Fruit fly (Drosophila melanogaster) whole organism, embryonic: ENCODE results near the gene Hsp83.

Source experiments
- Bgb ChIP-seq: fragments of 200-800 bp; sonication (Bioruptor generic); IDR thresholded peaks from 2 replicates; pipeline ENCODE4 v1.3.6; 2022; ENCODE audit warnings: missing biosample characterization, missing genetic modification characterization; ENCODE audit not compliant: partially characterized antibody
- CG10431 ChIP-seq: fragments of 200-800 bp; sonication (Bioruptor generic); optimal IDR thresholded peaks from 3 replicates; lab custom pipeline; 2018; ENCODE audit warnings: missing biosample characterization, mild to moderate bottlenecking, missing genetic modification characterization
- CG13775 ChIP-seq: fragments of 200-800 bp; sonication (Bioruptor generic); optimal IDR thresholded peaks from 3 replicates; lab custom pipeline; 2017; ENCODE audit warnings: missing biosample characterization, mild to moderate bottlenecking, missing genetic modification characterization
- CG13894 ChIP-seq: fragments of 200-800 bp; sonication (Bioruptor generic); optimal IDR thresholded peaks from 3 replicates; lab custom pipeline; 2018; ENCODE audit warnings: missing biosample characterization, mild to moderate bottlenecking, missing genetic modification characterization, moderate library complexity
- CG15073 ChIP-seq: fragments of 200-800 bp; sonication (Bioruptor generic); optimal IDR thresholded peaks from 2 replicates; lab custom pipeline; 2016; ENCODE audit warnings: missing biosample characterization, missing genetic modification characterization
- CG16779 ChIP-seq: fragments of 200-800 bp; sonication (Bioruptor generic); IDR thresholded peaks from 2 replicates; pipeline ENCODE4 v1.3.6; 2022; ENCODE audit warnings: missing biosample characterization, missing genetic modification characterization
- CG18011 ChIP-seq: fragments of 200-800 bp; sonication (Bioruptor generic); optimal IDR thresholded peaks from 2 replicates; lab custom pipeline; 2017; ENCODE audit warnings: missing biosample characterization, missing genetic modification characterization, mild to moderate bottlenecking, moderate library complexity, missing genotype
- CG2129 ChIP-seq: fragments of 200-800 bp; sonication (Bioruptor generic); IDR thresholded peaks from 2 replicates; pipeline ENCODE4 v1.3.6; 2022; ENCODE audit warnings: missing biosample characterization, missing genetic modification characterization; ENCODE audit not compliant: partially characterized antibody
- CG2202 ChIP-seq: fragments of 200-800 bp; sonication (Bioruptor generic); optimal IDR thresholded peaks from 2 replicates; lab custom pipeline; 2018; ENCODE audit warnings: missing biosample characterization, mild to moderate bottlenecking, missing genetic modification characterization
- CG31388 ChIP-seq: fragments of 200-800 bp; sonication (Bioruptor generic); optimal IDR thresholded peaks from 2 replicates; lab custom pipeline; 2016; ENCODE audit warnings: missing biosample characterization, missing genetic modification characterization
- CG32532 ChIP-seq: fragments of 200-800 bp; sonication (Bioruptor generic); IDR thresholded peaks from 2 replicates; pipeline ENCODE4 v1.3.6; 2022; ENCODE audit warnings: missing biosample characterization, missing genetic modification characterization
- CG3995 ChIP-seq: fragments of 200-800 bp; sonication (Bioruptor generic); optimal IDR thresholded peaks from 3 replicates; lab custom pipeline; 2016; ENCODE audit warnings: missing biosample characterization, missing genetic modification characterization
- CG4328 ChIP-seq: fragments of 200-800 bp; sonication (Bioruptor generic); optimal IDR thresholded peaks from 3 replicates; lab custom pipeline; 2017; ENCODE audit warnings: missing biosample characterization, missing genetic modification reagents, missing genetic modification characterization
- CG4617 ChIP-seq: fragments of 200-800 bp; sonication (Bioruptor generic); optimal IDR thresholded peaks from 3 replicates; lab custom pipeline; 2016; ENCODE audit warnings: missing biosample characterization, missing genetic modification characterization, borderline replicate concordance
- CG4854 ChIP-seq: fragments of 200-800 bp; sonication (Bioruptor generic); optimal IDR thresholded peaks from 2 replicates; lab custom pipeline; 2016; ENCODE audit warnings: missing biosample characterization, missing genetic modification characterization, inconsistent platforms
- CG5245 ChIP-seq: fragments of 200-800 bp; sonication (Bioruptor generic); optimal IDR thresholded peaks from 3 replicates; lab custom pipeline; 2016; ENCODE audit warnings: missing biosample characterization, missing genetic modification characterization
- CG6791 ChIP-seq: fragments of 200-800 bp; sonication (Bioruptor generic); IDR thresholded peaks from 3 replicates; pipeline ENCODE4 v1.3.6; 2022; ENCODE audit warnings: missing biosample characterization, missing genetic modification characterization; ENCODE audit not compliant: partially characterized antibody
- CG7987 ChIP-seq: fragments of 200-800 bp; sonication (Bioruptor generic); optimal IDR thresholded peaks from 2 replicates; lab custom pipeline; 2018; ENCODE audit warnings: missing biosample characterization, mild to moderate bottlenecking, missing genetic modification characterization, moderate library complexity
- CG9797 ChIP-seq: fragments of 200-800 bp; sonication (Bioruptor generic); optimal IDR thresholded peaks from 3 replicates; lab custom pipeline; 2018; ENCODE audit warnings: missing biosample characterization, mild to moderate bottlenecking, missing genetic modification characterization
- CHES-1-like ChIP-seq: fragments of 200-800 bp; sonication (Bioruptor generic); optimal IDR thresholded peaks from 2 replicates; lab custom pipeline; 2016; ENCODE audit warnings: missing biosample characterization, missing genetic modification characterization
- CkIIα-i1 ChIP-seq: fragments of 200-800 bp; sonication (Bioruptor generic); IDR thresholded peaks from 2 replicates; pipeline ENCODE4 v1.3.6; 2022; ENCODE audit warnings: missing biosample characterization, missing genetic modification characterization
- Dip3 ChIP-seq: fragments of 200-800 bp; sonication (Bioruptor generic); optimal IDR thresholded peaks from 3 replicates; lab custom pipeline; 2016; ENCODE audit warnings: missing biosample characterization, missing genetic modification characterization
- Dp ChIP-seq: fragments of 200-800 bp; sonication (Bioruptor generic); optimal IDR thresholded peaks from 2 replicates; lab custom pipeline; 2018; ENCODE audit warnings: missing biosample characterization, mild to moderate bottlenecking, missing genetic modification characterization, moderate library complexity
- GATAe ChIP-seq: fragments of 200-800 bp; sonication (Bioruptor generic); conservative IDR thresholded peaks from 2 replicates; pipeline ENCODE4 v1.3.6; 2022; ENCODE audit warnings: missing biosample characterization, missing genetic modification characterization
- HLH54F ChIP-seq: fragments of 200-800 bp; sonication (Bioruptor generic); optimal IDR thresholded peaks from 3 replicates; lab custom pipeline; 2016; ENCODE audit warnings: missing biosample characterization, missing genetic modification characterization
- Hey ChIP-seq: fragments of 200-800 bp; sonication (Bioruptor generic); optimal IDR thresholded peaks from 3 replicates; lab custom pipeline; 2018; ENCODE audit warnings: missing biosample characterization, mild to moderate bottlenecking, missing genetic modification characterization
- NK7.1 ChIP-seq: fragments of 200-800 bp; sonication (Bioruptor generic); optimal IDR thresholded peaks from 3 replicates; lab custom pipeline; 2016; ENCODE audit warnings: missing biosample characterization, missing genetic modification characterization
- Neu2 ChIP-seq: fragments of 200-800 bp; sonication (Bioruptor generic); optimal IDR thresholded peaks from 3 replicates; lab custom pipeline; 2016; ENCODE audit warnings: missing biosample characterization, missing genetic modification characterization, borderline replicate concordance
- Nf-YC ChIP-seq: fragments of 200-800 bp; optimal IDR thresholded peaks from 3 replicates; lab custom pipeline; 2019; ENCODE audit warnings: missing biosample characterization, mild to moderate bottlenecking, missing genetic modification characterization, moderate library complexity
- Oaz ChIP-seq: fragments of 200-800 bp; sonication (Bioruptor generic); IDR thresholded peaks from 2 replicates; pipeline ENCODE4 v1.3.6; 2022; ENCODE audit warnings: missing biosample characterization, missing genetic modification characterization
- Optix ChIP-seq: fragments of 200-800 bp; sonication (Bioruptor generic); IDR thresholded peaks from 3 replicates; pipeline ENCODE4 v1.3.6; 2022; ENCODE audit warnings: missing biosample characterization, missing genetic modification characterization
- Ptx1 ChIP-seq: fragments of 200-800 bp; sonication (Bioruptor generic); IDR thresholded peaks from 2 replicates; pipeline ENCODE4 v1.3.6; 2022; ENCODE audit warnings: missing biosample characterization, missing genetic modification characterization
- Sox100B ChIP-seq: fragments of 200-800 bp; sonication (Bioruptor generic); optimal IDR thresholded peaks from 3 replicates; lab custom pipeline; 2018; ENCODE audit warnings: missing biosample characterization, mild to moderate bottlenecking, missing genetic modification characterization
- Sry-β ChIP-seq: fragments of 200-800 bp; sonication (Bioruptor generic); optimal IDR thresholded peaks from 2 replicates; lab custom pipeline; 2018; ENCODE audit warnings: missing biosample characterization, mild to moderate bottlenecking, missing genetic modification characterization, moderate library complexity
- YL-1 ChIP-seq: fragments of 200-800 bp; sonication (Bioruptor generic); optimal IDR thresholded peaks from 3 replicates; lab custom pipeline; 2017; ENCODE audit warnings: missing biosample characterization, mild to moderate bottlenecking, missing genetic modification characterization
- bbx ChIP-seq: fragments of 200-800 bp; sonication (Bioruptor generic); IDR thresholded peaks from 2 replicates; pipeline ENCODE4 v1.3.6; 2022; ENCODE audit warnings: missing biosample characterization, missing genetic modification characterization; ENCODE audit not compliant: partially characterized antibody
- dimm ChIP-seq: fragments of 200-800 bp; sonication (Bioruptor generic); IDR thresholded peaks from 2 replicates; pipeline ENCODE4 v1.3.6; 2022; ENCODE audit warnings: missing biosample characterization, missing genetic modification characterization
- dysf ChIP-seq: fragments of 200-800 bp; sonication (Bioruptor generic); IDR thresholded peaks from 3 replicates; pipeline ENCODE4 v1.3.6; 2022; ENCODE audit warnings: missing biosample characterization, missing genetic modification characterization
- eve ChIP-seq, 2 experiments: fragments of >200 bp; optimal IDR thresholded peaks; 2 replicates each; lab custom pipeline; 2017; ENCODE audit warnings: missing biosample characterization in 2 of 2, missing genetic modification characterization in 2 of 2
- fd102C ChIP-seq: fragments of 200-800 bp; sonication (Bioruptor generic); optimal IDR thresholded peaks from 2 replicates; lab custom pipeline; 2018; ENCODE audit warnings: missing biosample characterization, mild to moderate bottlenecking, missing genetic modification characterization, moderate library complexity
- fd64A ChIP-seq: fragments of 200-800 bp; sonication (Bioruptor generic); optimal IDR thresholded peaks from 3 replicates; lab custom pipeline; 2018; ENCODE audit warnings: missing biosample characterization, mild to moderate bottlenecking, missing genetic modification characterization
- her ChIP-seq: fragments of 200-800 bp; sonication (Bioruptor generic); optimal IDR thresholded peaks from 2 replicates; lab custom pipeline; 2016; ENCODE audit warnings: missing biosample characterization, missing genetic modification characterization
- jigr1 ChIP-seq: fragments of 200-800 bp; sonication (Bioruptor generic); IDR thresholded peaks from 3 replicates; pipeline ENCODE4 v1.3.6; 2022; ENCODE audit warnings: missing biosample characterization, missing genetic modification characterization
- lmd ChIP-seq: fragments of 200-800 bp; sonication (Bioruptor generic); IDR thresholded peaks from 2 replicates; pipeline ENCODE4 v1.3.6; 2022; ENCODE audit warnings: missing biosample characterization, missing genetic modification characterization
- lov ChIP-seq, 2 experiments: fragments of 200-800 bp in 1 of 2; fragments of >200 bp in 1 of 2; sonication (Bioruptor generic) in 1 of 2; IDR thresholded peaks in 1 of 2; optimal IDR thresholded peaks in 1 of 2; 2 replicates in 1 of 2; 3 replicates in 1 of 2; pipeline versions ENCODE4 v1.3.6 to Lab custom; 2017 to 2022; ENCODE audit warnings: missing biosample characterization in 1 of 2, missing genetic modification characterization in 1 of 2
- nmo ChIP-seq: fragments of 200-800 bp; sonication (Bioruptor generic); optimal IDR thresholded peaks from 2 replicates; lab custom pipeline; 2018; ENCODE audit warnings: missing biosample characterization, mild to moderate bottlenecking, missing genetic modification characterization, moderate library complexity
- schlank ChIP-seq: fragments of 200-800 bp; sonication (Bioruptor generic); optimal IDR thresholded peaks from 2 replicates; lab custom pipeline; 2018; ENCODE audit warnings: missing biosample characterization, mild to moderate bottlenecking, missing genetic modification characterization
- slbo ChIP-seq: fragments of 200-800 bp; sonication (Bioruptor generic); IDR thresholded peaks from 2 replicates; pipeline ENCODE4 v1.3.6; 2022; ENCODE audit warnings: missing biosample characterization, missing genetic modification characterization
- sob ChIP-seq: fragments of 200-800 bp; sonication (Bioruptor generic); IDR thresholded peaks from 2 replicates; pipeline ENCODE4 v1.3.6; 2022; ENCODE audit warnings: missing biosample characterization, missing genetic modification characterization
- sug ChIP-seq: fragments of 200-800 bp; optimal IDR thresholded peaks from 2 replicates; lab custom pipeline; 2019; ENCODE audit warnings: missing biosample characterization, mild to moderate bottlenecking, missing genetic modification characterization, moderate library complexity

Gene Hsp83

dm6 chr3L:3194059-3194458 lies 1.3 kb downstream of the Hsp83 start (continued):
- peak; percentile 95 for TF ChIP-seq Ptx1
- peak; percentile 80 for TF ChIP-seq Nf-YC
- peak; percentile 68 for TF ChIP-seq schlank (tag; lab: Kevin White, UChicago)
- no peak for TF ChIP-seq eve (GFP tag; optimal IDR thresholded peaks at IDR 0.05; lab: Kevin White, UChicago)
- TF ChIP-seq CG18011 (GFP tag; lab: Kevin White, UChicago): peak; percentile 70
- TF ChIP-seq CG7987 (GFP tag; lab: Kevin White, UChicago): peak; percentile 89
- peak; percentile 88 for TF ChIP-seq CG13775 (GFP tag; lab: Kevin White, UChicago)
- peak; percentile 46 for TF ChIP-seq NK7.1 (GFP tag; lab: Kevin White, UChicago)
- TF ChIP-seq GATAe (GFP tag; lab: Robert Waterston, UW): peak; percentile 43; the same call in 1 of the 2 replicates
- peak; percentile 94 for TF ChIP-seq slbo (GFP tag; lab: Robert Waterston, UW)
- TF ChIP-seq bbx (GFP tag; lab: Robert Waterston, UW): no peak
- TF ChIP-seq Bgb: no peak
- TF ChIP-seq CG4854 (GFP tag; lab: Kevin White, UChicago): peak; percentile 67
- TF ChIP-seq HLH54F (GFP tag; lab: Kevin White, UChicago): peak; percentile 48
- TF ChIP-seq CG10431 (GFP tag; lab: Kevin White, UChicago): peak; percentile 71
- TF ChIP-seq CG2129: no peak
- TF ChIP-seq CHES-1-like (GFP tag; lab: Kevin White, UChicago): peak; percentile 11
- TF ChIP-seq Hey (tag; lab: Kevin White, UChicago): no peak
- TF ChIP-seq CG2202: peak; percentile 87
- peak; percentile 75 for TF ChIP-seq sug
- no peak for TF ChIP-seq Dp
- peak; percentile 61 for TF ChIP-seq CG4617 (GFP tag; lab: Kevin White, UChicago)
- peak; percentile 30 for TF ChIP-seq CG9797 (GFP tag; lab: Kevin White, UChicago)
- peak; percentile 47 for TF ChIP-seq CG4328 (GFP tag; lab: Kevin White, UChicago)
- peak; percentile 74 for TF ChIP-seq YL-1
- TF ChIP-seq CG5245: peak; percentile 87
- no peak for TF ChIP-seq Neu2 (GFP tag; lab: Kevin White, UChicago)
- peak; percentile 58 for TF ChIP-seq Sry-β (GFP tag; lab: Kevin White, UChicago)
- peak; percentile 94 for TF ChIP-seq CG32532 (GFP tag; lab: Robert Waterston, UW)
- peak; percentile 94 for TF ChIP-seq lmd (GFP tag; lab: Robert Waterston, UW)
- no peak for TF ChIP-seq CG6791 (GFP tag; lab: Robert Waterston, UW)
- TF ChIP-seq lov (optimal IDR thresholded peaks at IDR 0.05; lab: Kevin White, UChicago): no peak
- peak; percentile 88 for TF ChIP-seq lov (GFP tag; IDR thresholded peaks at IDR 0.05; lab: Robert Waterston, UW)
- TF ChIP-seq dysf (GFP tag; lab: Robert Waterston, UW): peak; percentile 94
- peak; percentile 90 for TF ChIP-seq jigr1
- peak; percentile 84; the same call in 1 of the 2 replicates for TF ChIP-seq CG16779 (GFP tag; lab: Robert Waterston, UW)
- peak; percentile 86 for TF ChIP-seq Oaz (GFP tag; lab: Robert Waterston, UW)
- 0 out of 2 replicates have a peak, but pooled peaks have one; percentile 15 for TF ChIP-seq CkIIα-i1 (GFP tag; lab: Robert Waterston, UW)
- peak; percentile 76 for TF ChIP-seq CG15073 (GFP tag; lab: Kevin White, UChicago)
- TF ChIP-seq CG3995: peak; percentile 36
- peak; percentile 85; the same call in 2 of the 3 replicates for TF ChIP-seq Optix
- peak; percentile 87 for TF ChIP-seq dimm (GFP tag; lab: Robert Waterston, UW)
- peak; percentile 86 for TF ChIP-seq fd64A (GFP tag; lab: Kevin White, UChicago)
- peak; percentile 61 for TF ChIP-seq Dip3 (GFP tag; lab: Kevin White, UChicago)
- TF ChIP-seq nmo (GFP tag; lab: Kevin White, UChicago): peak; percentile 96
- peak; percentile 89 for TF ChIP-seq CG13894 (tag; lab: Kevin White, UChicago)
- peak; percentile 85 for TF ChIP-seq fd102C
- peak; percentile 93 for TF ChIP-seq Sox100B
- no peak for TF ChIP-seq her (GFP tag; lab: Kevin White, UChicago)
- peak; percentile 64 for TF ChIP-seq CG31388 (GFP tag; lab: Kevin White, UChicago)
- TF ChIP-seq sob (GFP tag; lab: Robert Waterston, UW): peak; percentile 95
